Worm (Caenorhabditis elegans): ENCODE results near the gene zipt-13.

The zipt-13 gene

ce11 chrX:10216857-10217256 lies 19.9 kb downstream of the zipt-13 start (continued):
- TF ChIP-seq daf-12 (tag; optimal IDR thresholded peaks at IDR 0.05) (no peak), nhr-102 (tag; optimal IDR thresholded peaks at IDR 0.05) (peak; percentile 55), nhr-6 (tag; optimal IDR thresholded peaks at IDR 0.05) (no peak), unc-130 (GFP tag; optimal IDR thresholded peaks at IDR 0.05) (no peak), tag-97 (GFP tag; IDR thresholded peaks at IDR 0.05) (0 out of 2 replicates have a peak, but pooled peaks have one; percentile 30), ZK337.2 (GFP tag; IDR thresholded peaks at IDR 0.05) (no peak), sdz-12 (GFP tag; optimal IDR thresholded peaks at IDR 0.05) (no peak), lin-1 (GFP tag; IDR thresholded peaks at IDR 0.05) (no peak), rbr-2 (tag; optimal IDR thresholded peaks at IDR 0.05) (no peak), zag-1 (tag; optimal IDR thresholded peaks at IDR 0.05) (no peak), ztf-11 (tag; optimal IDR thresholded peaks at IDR 0.05) (no peak)

ce11 chrX:10216344-10216743 lies 20.4 kb downstream of the zipt-13 start:
- TF ChIP-seq fkh-10 (GFP tag; optimal IDR thresholded peaks at IDR 0.05) (no peak), dmd-6 (GFP tag; IDR thresholded peaks at IDR 0.05) (peak; percentile 25; the same call in 1 of the 2 replicates), F37D6.2 (tag; optimal IDR thresholded peaks at IDR 0.05) (no peak), T26A8.4 (GFP tag; IDR thresholded peaks at IDR 0.05) (peak; percentile 10; the same call in 1 of the 2 replicates), nhr-41 (GFP tag; IDR thresholded peaks at IDR 0.05) (no peak), zip-11 (GFP tag; IDR thresholded peaks at IDR 0.05) (no peak), mxl-3 (GFP tag; optimal IDR thresholded peaks at IDR 0.05) (peak; percentile 36), duxl-1 (tag; optimal IDR thresholded peaks at IDR 0.05; ENCODE audit: poor library complexity) (no peak), aly-2 (tag; optimal IDR thresholded peaks at IDR 0.05) (no peak), ztf-11 (tag; optimal IDR thresholded peaks at IDR 0.05) (no peak), tra-1 (GFP tag; IDR thresholded peaks at IDR 0.05) (0 out of 2 replicates have a peak, but pooled peaks have one; percentile 22), daf-16 (GFP tag; optimal IDR thresholded peaks at IDR 0.05) (no peak), daf-16 (tag; optimal IDR thresholded peaks at IDR 0.05) (peak; percentile 71), R02D3.7 (tag; optimal IDR thresholded peaks at IDR 0.05) (no peak), madf-5 (GFP tag; IDR thresholded peaks at IDR 0.05) (no peak), attf-4 (tag; optimal IDR thresholded peaks at IDR 0.05) (no peak), unc-39 (tag; optimal IDR thresholded peaks at IDR 0.05) (no peak), mep-1 (tag; optimal IDR thresholded peaks at IDR 0.05) (peak; percentile 14), ceh-32 (tag; optimal IDR thresholded peaks at IDR 0.05; ENCODE audit: poor library complexity) (no peak), nhr-11 (tag; optimal IDR thresholded peaks at IDR 0.05) (no peak), nhr-77 (tag; optimal IDR thresholded peaks at IDR 0.05) (peak; percentile 18), ZK337.2 (GFP tag; IDR thresholded peaks at IDR 0.05) (no peak), dpl-1 (GFP tag; optimal IDR thresholded peaks at IDR 0.05) (no peak), rbr-2 (tag; optimal IDR thresholded peaks at IDR 0.05) (no peak), nhr-48 (tag; optimal IDR thresholded peaks at IDR 0.05) (no peak), mdt-29 (GFP tag; IDR thresholded peaks at IDR 0.05) (no peak), lin-29 (GFP tag; IDR thresholded peaks at IDR 0.05) (no peak), F10B5.3 (tag; optimal IDR thresholded peaks at IDR 0.05) (no peak), nhr-76 (tag; optimal IDR thresholded peaks at IDR 0.05) (no peak), ces-1 (GFP tag; optimal IDR thresholded peaks at IDR 0.05) (no peak), unc-130 (GFP tag; optimal IDR thresholded peaks at IDR 0.05) (no peak), mdl-1 (tag; optimal IDR thresholded peaks at IDR 0.05) (peak in 1 of 2 experiments; percentile 8), mes-2 (tag; optimal IDR thresholded peaks at IDR 0.05; ENCODE audit: poor library complexity, severe bottlenecking) (no peak), egl-43 (GFP tag; IDR thresholded peaks at IDR 0.05) (no peak), Y75B8A.6 (GFP tag; IDR thresholded peaks at IDR 0.05) (no peak), lir-3 (tag; optimal IDR thresholded peaks at IDR 0.05) (no peak), dmd-8 (GFP tag; IDR thresholded peaks at IDR 0.05) (no peak), hlh-30 (tag; optimal IDR thresholded peaks at IDR 0.05; ENCODE audit: insufficient read depth) (peak; percentile 52), snpc-1.2 (GFP tag; IDR thresholded peaks at IDR 0.05) (no peak), zfp-3 (GFP tag; conservative IDR thresholded peaks at IDR 0.05) (no peak), nhr-28 (tag; optimal IDR thresholded peaks at IDR 0.05) (peak; percentile 84), dve-1 (tag; optimal IDR thresholded peaks at IDR 0.05; ENCODE audit: insufficient read depth) (peak; percentile 47), unc-62 (GFP tag; optimal IDR thresholded peaks at IDR 0.05 in 1 of 2) (no peak), unc-62 (tag; optimal IDR thresholded peaks at IDR 0.05) (no peak)

All from whole organism, L4 larva.